Worm (Caenorhabditis elegans) whole organism, midembryonic: ENCODE measurements around the gene cyp-25A1.

Experiments used
- tab-1 ChIP-seq: fragments of 200-800 bp; sonication (Bioruptor generic); IDR thresholded peaks from 2 replicates; pipeline ENCODE4 v1.3.6; 2022; ENCODE audit warnings: missing genetic modification characterization, missing compliant biosample characterization
- ztf-29 ChIP-seq: fragments of 200-800 bp; sonication (Bioruptor generic); IDR thresholded peaks from 2 replicates; pipeline ENCODE4 v1.3.6; 2022; ENCODE audit warnings: missing genetic modification reagents, missing genetic modification characterization, missing compliant biosample characterization

DNA sequence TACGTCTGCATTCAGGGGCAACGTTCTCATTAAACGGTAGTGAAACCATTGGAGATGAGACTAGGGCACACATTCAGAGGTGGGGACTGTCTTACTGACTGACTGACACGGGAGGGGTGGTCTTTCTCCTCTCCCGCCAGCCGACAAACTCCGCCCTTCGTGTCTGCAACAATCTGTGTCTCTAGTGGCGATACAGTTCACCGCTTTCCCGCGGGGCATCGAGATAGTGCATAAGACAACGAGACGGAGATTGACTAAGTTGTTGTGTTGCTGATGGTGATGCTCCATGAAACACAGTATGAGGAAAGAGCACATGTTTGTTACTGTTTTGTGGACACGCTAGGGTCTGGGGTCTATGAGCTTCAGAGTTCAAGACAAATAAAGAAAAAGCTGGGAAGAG, 41.0 kb downstream of the cyp-25A1 start:
- TF ChIP-seq tab-1 (no peak), ztf-29 (no peak)
